Worm (Caenorhabditis elegans) whole organism, young adult: ENCODE data around the gene allo-1.

Experiments
- attf-6 ChIP-seq: fragments of 200-800 bp; sonication (Bioruptor generic); IDR thresholded peaks from 2 replicates; pipeline ENCODE4 v1.3.6; 2022; ENCODE audit warnings: missing genetic modification reagents, missing genetic modification characterization, missing compliant biosample characterization
- mxl-1 ChIP-seq: sonication (generic microtip); optimal IDR thresholded peaks from 2 replicates; lab custom pipeline; 2016; ENCODE audit warnings: missing genetic modification characterization, missing compliant biosample characterization
- pbrm-1 ChIP-seq: fragments of 200-800 bp; sonication (Bioruptor generic); IDR thresholded peaks from 2 replicates; pipeline ENCODE4 v1.3.6; 2022; ENCODE audit warnings: missing genetic modification reagents, missing genetic modification characterization, missing compliant biosample characterization

- TF ChIP-seq mxl-1 (no peak), pbrm-1 (GFP tag; lab: Robert Waterston, UW) (no peak), attf-6 (GFP tag; lab: Robert Waterston, UW) (no peak)
Observed at ce11 chrIV:10668561-10668960, 28.3 kb downstream of the allo-1 start.
